Fruit fly (Drosophila melanogaster) whole organism, embryonic: Measurements from ENCODE around the gene ND-B18.
A peak's percentile ranks its signal among the peaks of the same experiment; 100 is the strongest.

Experiments
- Aef1 ChIP-seq: fragments of 200-800 bp; sonication (Bioruptor generic); IDR thresholded peaks from 3 replicates; pipeline ENCODE4 v1.3.6; 2022; ENCODE audit warnings: missing biosample characterization, missing genetic modification characterization
- Atf-2 ChIP-seq: fragments of 200-800 bp; sonication (Bioruptor generic); optimal IDR thresholded peaks from 2 replicates; lab custom pipeline; 2016; ENCODE audit warnings: missing biosample characterization, missing genetic modification characterization
- Awh ChIP-seq: fragments of 200-800 bp; sonication (Bioruptor generic); IDR thresholded peaks from 2 replicates; pipeline ENCODE4, ENCODE4 v1.3.6; 2022; ENCODE audit warnings: missing biosample characterization, missing genetic modification characterization
- CG10321 ChIP-seq: fragments of 200-800 bp; sonication (Bioruptor generic); IDR thresholded peaks from 2 replicates; pipeline ENCODE4 v1.3.6; 2022; ENCODE audit warnings: missing biosample characterization, missing genetic modification characterization
- CG1233 ChIP-seq: fragments of 200-800 bp; sonication (Bioruptor generic); optimal IDR thresholded peaks from 4 replicates; lab custom pipeline; 2018; ENCODE audit warnings: missing biosample characterization, mild to moderate bottlenecking, missing genetic modification characterization
- CG13296 ChIP-seq: fragments of 200-800 bp; sonication (Bioruptor generic); optimal IDR thresholded peaks from 3 replicates; lab custom pipeline; 2018; ENCODE audit warnings: missing biosample characterization, mild to moderate bottlenecking, missing genetic modification characterization
- CG14667 ChIP-seq: fragments of 200-800 bp; sonication (Bioruptor generic); IDR thresholded peaks from 2 replicates; pipeline ENCODE4 v1.3.6; 2022; ENCODE audit warnings: missing biosample characterization, missing genetic modification characterization
- CG14965 ChIP-seq: fragments of 200-800 bp; sonication (Bioruptor generic); optimal IDR thresholded peaks from 2 replicates; lab custom pipeline; 2016; ENCODE audit warnings: missing biosample characterization, missing genetic modification characterization, borderline replicate concordance
- CG17359 ChIP-seq: fragments of 200-800 bp; sonication (Bioruptor generic); optimal IDR thresholded peaks from 3 replicates; lab custom pipeline; 2018; ENCODE audit warnings: missing biosample characterization, mild to moderate bottlenecking, missing genetic modification characterization, moderate library complexity
- CG31224 ChIP-seq: fragments of 200-800 bp; sonication (Bioruptor generic); IDR thresholded peaks from 2 replicates; pipeline ENCODE4 v1.3.6; 2022; ENCODE audit warnings: missing biosample characterization, missing genetic modification characterization
- CG3163 ChIP-seq: fragments of 200-800 bp; sonication (Bioruptor generic); optimal IDR thresholded peaks from 3 replicates; lab custom pipeline; 2016; ENCODE audit warnings: missing biosample characterization, missing genetic modification characterization
- CG34376 ChIP-seq: fragments of 200-800 bp; sonication (Bioruptor generic); optimal IDR thresholded peaks from 2 replicates; lab custom pipeline; 2018; ENCODE audit warnings: missing biosample characterization, mild to moderate bottlenecking, missing genetic modification characterization
- CG3838 ChIP-seq: fragments of 200-800 bp; sonication (Bioruptor generic); optimal IDR thresholded peaks from 3 replicates; lab custom pipeline; 2016; ENCODE audit warnings: missing biosample characterization, missing genetic modification characterization
- CG6175 ChIP-seq: fragments of 200-800 bp; sonication (Bioruptor generic); IDR thresholded peaks from 3 replicates; pipeline ENCODE4 v1.3.6; 2022; ENCODE audit warnings: missing biosample characterization, missing genetic modification characterization
- CG7271 ChIP-seq: fragments of 200-800 bp; sonication (Bioruptor generic); optimal IDR thresholded peaks from 2 replicates; lab custom pipeline; 2018; ENCODE audit warnings: missing biosample characterization, mild to moderate bottlenecking, missing genetic modification characterization, moderate library complexity
- CG9437 ChIP-seq: fragments of 200-800 bp; sonication (Bioruptor generic); optimal IDR thresholded peaks from 2 replicates; lab custom pipeline; 2018; ENCODE audit warnings: missing biosample characterization, mild to moderate bottlenecking, missing genetic modification characterization
- CG9817 ChIP-seq: fragments of 200-800 bp; sonication (Bioruptor generic); optimal IDR thresholded peaks from 2 replicates; lab custom pipeline; 2018; ENCODE audit warnings: missing biosample characterization, mild to moderate bottlenecking, missing genetic modification characterization, moderate library complexity
- D ChIP-seq, 2 experiments: fragments of 200-800 bp in 1 of 2; fragments of >200 bp in 1 of 2; sonication (Bioruptor generic) in 1 of 2; optimal IDR thresholded peaks; 2 replicates in 1 of 2; 3 replicates in 1 of 2; lab custom pipeline; 2017; ENCODE audit warnings: mild to moderate bottlenecking in 1 of 2, missing biosample characterization in 1 of 2, missing genetic modification characterization in 1 of 2, missing genetic modification reagents in 1 of 2
- E2f2 ChIP-seq: fragments of 200-800 bp; sonication (Bioruptor generic); IDR thresholded peaks from 2 replicates; pipeline ENCODE4 v1.3.6; 2022; ENCODE audit warnings: missing biosample characterization, missing genetic modification characterization
- ERR ChIP-seq: fragments of 200-800 bp; sonication (Bioruptor generic); optimal IDR thresholded peaks from 2 replicates; lab custom pipeline; 2016; ENCODE audit warnings: missing biosample characterization, missing genetic modification characterization
- Lhr ChIP-seq: fragments of 200-800 bp; sonication (Bioruptor generic); optimal IDR thresholded peaks from 3 replicates; lab custom pipeline; 2017; ENCODE audit warnings: mild to moderate bottlenecking, missing biosample characterization, missing genetic modification reagents, missing genetic modification characterization
- Mrtf ChIP-seq: fragments of 200-800 bp; sonication (Bioruptor generic); IDR thresholded peaks from 3 replicates; pipeline ENCODE4 v1.3.6; 2022; ENCODE audit warnings: missing biosample characterization, missing genetic modification characterization
- Nf-YC ChIP-seq: fragments of 200-800 bp; optimal IDR thresholded peaks from 3 replicates; lab custom pipeline; 2019; ENCODE audit warnings: missing biosample characterization, mild to moderate bottlenecking, missing genetic modification characterization, moderate library complexity
- Oaz ChIP-seq: fragments of 200-800 bp; sonication (Bioruptor generic); IDR thresholded peaks from 2 replicates; pipeline ENCODE4 v1.3.6; 2022; ENCODE audit warnings: missing biosample characterization, missing genetic modification characterization
- Sox100B ChIP-seq: fragments of 200-800 bp; sonication (Bioruptor generic); optimal IDR thresholded peaks from 3 replicates; lab custom pipeline; 2018; ENCODE audit warnings: missing biosample characterization, mild to moderate bottlenecking, missing genetic modification characterization
- Sry-β ChIP-seq: fragments of 200-800 bp; sonication (Bioruptor generic); optimal IDR thresholded peaks from 2 replicates; lab custom pipeline; 2018; ENCODE audit warnings: missing biosample characterization, mild to moderate bottlenecking, missing genetic modification characterization, moderate library complexity
- Stat92E ChIP-seq, 3 experiments: fragments of >200 bp in 2 of 3; fragments of 200-800 bp in 1 of 3; sonication (Bioruptor generic) in 1 of 3; optimal IDR thresholded peaks; 2 replicates each; lab custom pipeline; 2017 to 2019; ENCODE audit warnings: missing biosample characterization in 3 of 3, missing genetic modification characterization in 3 of 3, mild to moderate bottlenecking in 1 of 3, moderate library complexity in 1 of 3
- aop ChIP-seq: fragments of 200-800 bp; sonication (Bioruptor generic); IDR thresholded peaks from 2 replicates; pipeline ENCODE4 v1.3.6; 2022; ENCODE audit warnings: missing biosample characterization, missing genetic modification characterization
- ci ChIP-seq: fragments of 200-800 bp; sonication (Bioruptor generic); IDR thresholded peaks from 3 replicates; pipeline ENCODE4 v1.3.6; 2022; ENCODE audit warnings: missing biosample characterization, missing genetic modification characterization
- crol ChIP-seq: fragments of 200-800 bp; sonication (Bioruptor generic); IDR thresholded peaks from 2 replicates; pipeline ENCODE4 v1.3.6; 2022; ENCODE audit warnings: missing biosample characterization, missing genetic modification characterization
- dimm ChIP-seq: fragments of 200-800 bp; sonication (Bioruptor generic); IDR thresholded peaks from 2 replicates; pipeline ENCODE4 v1.3.6; 2022; ENCODE audit warnings: missing biosample characterization, missing genetic modification characterization
- dpn ChIP-seq, 2 experiments: fragments of 200-800 bp; sonication (Bioruptor generic); optimal IDR thresholded peaks; 3 replicates each; lab custom pipeline; 2016; ENCODE audit warnings: missing biosample characterization in 2 of 2, missing genetic modification characterization in 2 of 2
- esg ChIP-seq: fragments of 200-800 bp; sonication (Bioruptor generic); conservative IDR thresholded peaks from 2 replicates; pipeline ENCODE4 v1.3.6; 2022; ENCODE audit warnings: missing biosample characterization, missing genetic modification characterization
- gem ChIP-seq: fragments of 200-800 bp; sonication (Bioruptor generic); optimal IDR thresholded peaks from 2 replicates; lab custom pipeline; 2019; ENCODE audit warnings: missing biosample characterization, mild to moderate bottlenecking, missing genetic modification characterization, moderate library complexity
- gro ChIP-seq: fragments of 200-800 bp; sonication (Bioruptor generic); optimal IDR thresholded peaks from 2 replicates; lab custom pipeline; 2016; ENCODE audit warnings: missing biosample characterization, missing genetic modification characterization
- hbn ChIP-seq: fragments of 200-800 bp; sonication (Bioruptor generic); IDR thresholded peaks from 2 replicates; pipeline ENCODE4 v1.3.6; 2022; ENCODE audit warnings: missing biosample characterization, missing genetic modification characterization; ENCODE audit not compliant: partially characterized antibody
- klu ChIP-seq: fragments of 200-800 bp; sonication (Bioruptor generic); IDR thresholded peaks from 2 replicates; pipeline ENCODE4 v1.3.6; 2022; ENCODE audit warnings: missing biosample characterization, missing genetic modification characterization
- lov ChIP-seq, 2 experiments: fragments of 200-800 bp in 1 of 2; fragments of >200 bp in 1 of 2; sonication (Bioruptor generic) in 1 of 2; IDR thresholded peaks in 1 of 2; optimal IDR thresholded peaks in 1 of 2; 2 replicates in 1 of 2; 3 replicates in 1 of 2; pipeline versions ENCODE4 v1.3.6 to Lab custom; 2017 to 2022; ENCODE audit warnings: missing biosample characterization in 1 of 2, missing genetic modification characterization in 1 of 2
- luna ChIP-seq: fragments of 200-800 bp; sonication (Bioruptor generic); optimal IDR thresholded peaks from 2 replicates; lab custom pipeline; 2016; ENCODE audit warnings: missing biosample characterization, missing genetic modification characterization
- nau ChIP-seq: fragments of 200-800 bp; sonication (Bioruptor generic); optimal IDR thresholded peaks from 3 replicates; lab custom pipeline; 2017; ENCODE audit warnings: missing biosample characterization, mild to moderate bottlenecking, missing genetic modification characterization, missing genetic modification reagents
- nerfin-2 ChIP-seq: fragments of 200-800 bp; sonication (Bioruptor generic); IDR thresholded peaks from 2 replicates; pipeline ENCODE4 v1.3.6; 2022; ENCODE audit warnings: missing biosample characterization, missing genetic modification characterization; ENCODE audit not compliant: partially characterized antibody
- nom ChIP-seq: fragments of 200-800 bp; sonication (Bioruptor generic); optimal IDR thresholded peaks from 2 replicates; lab custom pipeline; 2017; ENCODE audit warnings: missing biosample characterization, missing genetic modification characterization, mild to moderate bottlenecking, moderate library complexity, missing genetic modification reagents
- phol ChIP-seq: fragments of 200-800 bp; sonication (Bioruptor generic); optimal IDR thresholded peaks from 3 replicates; lab custom pipeline; 2018; ENCODE audit warnings: missing biosample characterization, mild to moderate bottlenecking, missing genetic modification characterization, moderate library complexity
- psq ChIP-seq: fragments of 200-800 bp; sonication (Bioruptor generic); optimal IDR thresholded peaks from 2 replicates; lab custom pipeline; 2017; ENCODE audit warnings: missing biosample characterization, missing genetic modification characterization
- ro ChIP-seq: fragments of 200-800 bp; sonication (Bioruptor generic); IDR thresholded peaks from 2 replicates; pipeline ENCODE4 v1.3.6; 2022; ENCODE audit warnings: missing biosample characterization, missing genetic modification characterization
- sens ChIP-seq: fragments of 200-800 bp; sonication (Bioruptor generic); peaks from one replicate; lab custom pipeline; 2016; ENCODE audit warnings: missing biosample characterization, missing genetic modification characterization
- tio ChIP-seq: fragments of 200-800 bp; sonication (Bioruptor generic); optimal IDR thresholded peaks from 2 replicates; lab custom pipeline; 2017; ENCODE audit warnings: missing biosample characterization, missing genetic modification characterization, inconsistent platforms

ND-B18 gene

dm6 chrX:15021021-15021477 is 42.5 kb upstream of the ND-B18 start (continued):
- TF ChIP-seq hbn (GFP tag; lab: Robert Waterston, UW) (no peak), CG3838 (GFP tag; lab: Kevin White, UChicago) (no peak), Aef1 (GFP tag; lab: Robert Waterston, UW) (peak; percentile 27; the same call in 2 of the 3 replicates)

dm6 chrX:15022219-15022618 is 41.3 kb upstream of the ND-B18 start:
- peak; percentile 62; the same call in 2 of the 3 replicates for TF ChIP-seq CG6175
- peak; percentile 55; the same call in 1 of the 2 replicates for TF ChIP-seq CG10321 (GFP tag; lab: Robert Waterston, UW)
- peak; percentile 90 for TF ChIP-seq gem (tag; lab: Kevin White, UChicago)
- peak; percentile 77 for TF ChIP-seq Awh (GFP tag; lab: Robert Waterston, UW)
- TF ChIP-seq CG13296 (GFP tag; lab: Kevin White, UChicago) = peak; percentile 79
- no peak for TF ChIP-seq lov (optimal IDR thresholded peaks at IDR 0.05; lab: Kevin White, UChicago)
- TF ChIP-seq lov (GFP tag; IDR thresholded peaks at IDR 0.05; lab: Robert Waterston, UW) = peak; percentile 65; the same call in 1 of the 3 replicates
- peak; percentile 91 for TF ChIP-seq CG17359 (tag; lab: Kevin White, UChicago)
- no peak for TF ChIP-seq Stat92E (GFP tag; optimal IDR thresholded peaks at IDR 0.05; lab: Kevin White, UChicago)
- TF ChIP-seq psq (GFP tag; lab: Kevin White, UChicago) = peak; percentile 15
- peak; percentile 21 for TF ChIP-seq Sry-β (GFP tag; lab: Kevin White, UChicago)
- TF ChIP-seq CG9817 (tag; lab: Kevin White, UChicago) = peak; percentile 89
- peak; percentile 68 for TF ChIP-seq CG9437
- TF ChIP-seq Sox100B (GFP tag; lab: Kevin White, UChicago) = peak; percentile 81
- peak; percentile 87 for TF ChIP-seq tio (GFP tag; lab: Kevin White, UChicago)
- peak; percentile 88 for TF ChIP-seq gro (GFP tag; lab: Kevin White, UChicago)
- peak; percentile 90 for TF ChIP-seq dpn (GFP tag; optimal IDR thresholded peaks at IDR 0.05; lab: Kevin White, UChicago)
- peak; percentile 64 for TF ChIP-seq CG14965 (GFP tag; lab: Kevin White, UChicago)
- peak; percentile 50; the same call in 1 of the 2 replicates for TF ChIP-seq klu (GFP tag; lab: Robert Waterston, UW)
- peak; percentile 67 for TF ChIP-seq Nf-YC (tag; lab: Kevin White, UChicago)
- peak; percentile 47 for TF ChIP-seq Lhr (GFP tag; lab: Kevin White, UChicago)
- no peak for TF ChIP-seq D (optimal IDR thresholded peaks at IDR 0.05; lab: Kevin White, UChicago)
- peak; percentile 80 for TF ChIP-seq D (GFP tag; optimal IDR thresholded peaks at IDR 0.05; lab: Kevin White, UChicago)
- TF ChIP-seq aop (GFP tag; lab: Robert Waterston, UW) = peak; percentile 68; the same call in 1 of the 2 replicates
- TF ChIP-seq sens = peak; percentile 98
- TF ChIP-seq E2f2 (GFP tag; lab: Robert Waterston, UW) = peak; percentile 64
- no peak for TF ChIP-seq nom (GFP tag; lab: Kevin White, UChicago)
- TF ChIP-seq Atf-2 = peak; percentile 86
- peak; percentile 57 for TF ChIP-seq ERR
- TF ChIP-seq CG34376 (GFP tag; lab: Kevin White, UChicago) = peak; percentile 59
- TF ChIP-seq nerfin-2 (GFP tag; lab: Robert Waterston, UW) = no peak
- TF ChIP-seq Oaz = peak; percentile 52; the same call in 1 of the 2 replicates
- TF ChIP-seq nau (GFP tag; lab: Kevin White, UChicago) = peak; percentile 81
- TF ChIP-seq crol (GFP tag; lab: Robert Waterston, UW) = no peak
- peak; percentile 65 for TF ChIP-seq esg
- peak; percentile 84 for TF ChIP-seq phol (tag; lab: Kevin White, UChicago)
- TF ChIP-seq CG1233 (GFP tag; lab: Kevin White, UChicago) = peak; percentile 83
- peak; percentile 95 for TF ChIP-seq ci (GFP tag; lab: Robert Waterston, UW)
- no peak for TF ChIP-seq dimm (GFP tag; lab: Robert Waterston, UW)
- peak; percentile 70 for TF ChIP-seq CG31224 (GFP tag; lab: Robert Waterston, UW)
- peak; percentile 56 for TF ChIP-seq ro (GFP tag; lab: Robert Waterston, UW)
- peak; percentile 46 for TF ChIP-seq CG14667 (GFP tag; lab: Robert Waterston, UW)
- TF ChIP-seq CG7271 (tag; lab: Kevin White, UChicago) = no peak
- peak; percentile 68 for TF ChIP-seq luna (GFP tag; lab: Kevin White, UChicago)
- peak; percentile 80 for TF ChIP-seq Mrtf (GFP tag; lab: Robert Waterston, UW)
- TF ChIP-seq CG3163 (GFP tag; lab: Kevin White, UChicago) = peak; percentile 75
